Fruit fly (Drosophila melanogaster): ENCODE measurements around the gene vls.

vls gene

DNA sequence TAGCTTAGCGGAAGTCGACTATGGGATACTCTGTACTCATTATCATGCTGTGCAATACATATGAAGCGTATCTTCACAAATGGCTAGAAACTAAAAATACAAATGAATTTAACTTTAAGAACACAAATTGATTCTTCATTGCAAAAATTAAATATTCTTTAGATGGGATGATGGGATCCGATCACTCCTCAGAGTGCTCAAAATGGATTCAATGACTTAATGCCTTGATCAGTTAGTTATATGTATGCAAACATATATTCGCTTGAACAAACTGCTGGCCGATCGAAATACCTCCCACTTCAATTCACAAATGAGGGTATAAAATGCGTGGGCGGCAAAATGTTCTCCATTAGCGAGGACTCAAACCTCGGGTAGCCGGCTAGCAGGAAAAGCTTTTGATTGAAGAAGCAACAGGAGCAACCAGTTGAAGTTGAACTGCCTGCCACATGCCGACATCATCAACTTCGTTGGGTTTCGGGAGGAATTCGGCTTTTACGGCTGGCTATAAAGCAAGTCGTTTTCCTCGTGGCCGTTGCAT lies 38.0 kb downstream of the vls start, which contains the start of gene sNPF:
TSS of gene sNPF (plus strand) at position 534 of the 538 bp plus-strand sequence.
- no peak for TF ChIP-seq CTCF (optimal IDR thresholded peaks at IDR 0.05)
- no peak for TF ChIP-seq CG8478 (optimal IDR thresholded peaks at IDR 0.05)

DNA sequence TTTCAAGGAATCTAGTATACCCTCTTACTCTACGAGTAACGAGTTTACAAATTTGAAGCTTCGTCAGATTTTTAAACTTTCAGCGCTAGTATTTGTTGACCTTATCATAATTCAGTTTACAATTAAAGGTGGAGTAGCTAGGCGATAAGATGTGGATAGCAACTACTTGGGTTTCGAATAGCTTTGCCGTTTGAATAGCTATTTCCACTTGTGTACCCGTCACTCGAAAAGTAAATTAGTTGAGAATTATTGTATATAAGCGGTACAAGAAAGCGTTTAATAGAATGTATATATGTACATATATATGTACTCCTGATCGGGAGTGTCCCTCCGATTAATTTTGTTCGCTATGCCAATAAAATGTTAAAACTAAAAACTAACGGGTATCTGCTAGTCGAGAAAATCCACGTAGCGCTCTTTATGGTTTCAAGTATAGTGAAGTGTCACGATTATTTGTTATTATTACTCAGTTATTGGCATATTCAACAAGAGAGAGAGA lies 39.1 kb downstream of the vls start:
- no peak for TF ChIP-seq CG8478 (optimal IDR thresholded peaks at IDR 0.05)
- TF ChIP-seq CTCF (optimal IDR thresholded peaks at IDR 0.05), result no peak

- no peak for TF ChIP-seq CTCF (optimal IDR thresholded peaks at IDR 0.05)
- no peak for TF ChIP-seq CG8478 (optimal IDR thresholded peaks at IDR 0.05)
Measured at dm6 chr2L:20025711-20026110, 39.8 kb downstream of the vls start, which contains the start of gene AANATL3. TSS of gene AANATL3 (minus strand) at chr2L:20025811.

dm6 chr2L:20024333-20024732 lies 41.1 kb downstream of the vls start:
- TF ChIP-seq CG8478 (optimal IDR thresholded peaks at IDR 0.05) (no peak), CTCF (optimal IDR thresholded peaks at IDR 0.05) (no peak)

DNA sequence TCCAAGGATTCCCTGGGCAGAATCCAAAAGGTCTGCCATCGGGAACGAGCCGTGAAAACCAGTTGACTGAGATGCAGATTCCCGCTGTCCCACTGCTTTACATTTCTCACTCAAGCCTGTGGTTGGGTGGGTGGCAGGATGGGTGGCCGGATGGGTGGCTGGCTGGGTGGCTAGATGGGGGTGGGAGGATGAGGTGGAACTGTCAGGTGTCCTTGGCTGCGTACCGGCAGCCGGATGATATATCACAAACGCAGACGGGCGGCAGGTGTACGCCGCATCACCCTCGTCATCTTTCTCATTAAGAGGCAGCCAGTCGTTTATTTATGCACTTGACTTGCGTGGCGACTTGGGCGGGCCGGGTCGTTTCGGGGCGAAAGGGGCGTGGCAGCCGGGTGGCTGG lies 45.4 kb downstream of the vls start:
- TF ChIP-seq CG8478 (optimal IDR thresholded peaks at IDR 0.05), result no peak
- no peak for TF ChIP-seq CTCF (optimal IDR thresholded peaks at IDR 0.05)

dm6 chr2L:20017055-20017454 lies 48.4 kb downstream of the vls start, which contains the start of gene CG43861:
TSS of gene CG43861 (minus strand) at chr2L:20017282.
- TF ChIP-seq CG8478 (optimal IDR thresholded peaks at IDR 0.05) (no peak), CTCF (optimal IDR thresholded peaks at IDR 0.05) (no peak)

dm6 chr2L:20016448-20016847 lies 49.0 kb downstream of the vls start:
- TF ChIP-seq CTCF (optimal IDR thresholded peaks at IDR 0.05) (no peak), CG8478 (optimal IDR thresholded peaks at IDR 0.05) (no peak)

Measured in S2 (cell line).